Fruit fly (Drosophila melanogaster) whole organism, wandering third instar larva: ENCODE measurements around the gene Prosalpha4T1.

Experiments used
- Abd-B ChIP-seq: fragments of >200 bp; optimal IDR thresholded peaks from 2 replicates; lab custom pipeline; 2017; ENCODE audit warnings: missing biosample characterization, missing genetic modification characterization
- CG32264 ChIP-seq: fragments of 200-800 bp; sonication (Bioruptor generic); optimal IDR thresholded peaks from 2 replicates; lab custom pipeline; 2016; ENCODE audit warnings: missing biosample characterization, missing genetic modification characterization
- CG9705 ChIP-seq: fragments of 200-800 bp; sonication (Bioruptor generic); optimal IDR thresholded peaks from 2 replicates; lab custom pipeline; 2018; ENCODE audit warnings: missing biosample characterization, mild to moderate bottlenecking, missing genetic modification characterization
- CrebA ChIP-seq: fragments of 200-800 bp; sonication (Bioruptor generic); optimal IDR thresholded peaks from 2 replicates; lab custom pipeline; 2016; ENCODE audit warnings: missing biosample characterization, mild to moderate bottlenecking, missing genetic modification characterization, borderline replicate concordance
- Dfd ChIP-seq: fragments of >200 bp; optimal IDR thresholded peaks from 2 replicates; lab custom pipeline; 2017; ENCODE audit warnings: missing biosample characterization, missing genetic modification characterization
- GATAd ChIP-seq: sonication (Bioruptor generic); optimal IDR thresholded peaks from 2 replicates; lab custom pipeline; 2016; ENCODE audit warnings: missing biosample characterization, missing genetic modification characterization
- HLH106 ChIP-seq: fragments of 200-800 bp; optimal IDR thresholded peaks from 3 replicates; lab custom pipeline; 2019; ENCODE audit warnings: missing biosample characterization, mild to moderate bottlenecking, missing genetic modification characterization, moderate library complexity
- Hnf4 ChIP-seq: fragments of 200-800 bp; sonication (Bioruptor generic); optimal IDR thresholded peaks from 2 replicates; lab custom pipeline; 2016; ENCODE audit warnings: missing biosample characterization, mild to moderate bottlenecking, missing genetic modification characterization
- Hr78 ChIP-seq: fragments of >200 bp; optimal IDR thresholded peaks from 2 replicates; lab custom pipeline; 2017; ENCODE audit warnings: missing biosample characterization, missing genetic modification characterization
- Hr83 ChIP-seq: fragments of 200-300 bp; sonication (Bioruptor generic); optimal IDR thresholded peaks from 2 replicates; lab custom pipeline; 2016; ENCODE audit warnings: missing biosample characterization, mild to moderate bottlenecking, missing genetic modification characterization, moderate library complexity; ENCODE audit not compliant: poor library complexity, severe bottlenecking
- Jra ChIP-seq: sonication (Bioruptor generic); optimal IDR thresholded peaks from 2 replicates; lab custom pipeline; 2016; ENCODE audit warnings: missing biosample characterization, missing genetic modification characterization
- Mio ChIP-seq: sonication (Bioruptor generic); optimal IDR thresholded peaks from 2 replicates; lab custom pipeline; 2016; ENCODE audit warnings: missing biosample characterization, missing genetic modification characterization
- Myc ChIP-seq: fragments of >200 bp; optimal IDR thresholded peaks from 2 replicates; lab custom pipeline; 2017
- N ChIP-seq: fragments of >200 bp; optimal IDR thresholded peaks from 2 replicates; lab custom pipeline; 2018; ENCODE audit warnings: missing biosample characterization, missing external identifiers, missing genetic modification characterization
- OdsH ChIP-seq: fragments of 200-800 bp; sonication (Bioruptor generic); optimal IDR thresholded peaks from 2 replicates; lab custom pipeline; 2016; ENCODE audit warnings: missing biosample characterization, mild to moderate bottlenecking, missing genetic modification characterization
- Rel ChIP-seq, 2 experiments: fragments of 200-800 bp; sonication (Bioruptor generic) in 1 of 2; optimal IDR thresholded peaks; 2 replicates in 1 of 2; 3 replicates in 1 of 2; lab custom pipeline; 2016 to 2019; ENCODE audit warnings: mild to moderate bottlenecking in 2 of 2, missing biosample characterization in 2 of 2, missing genetic modification characterization in 2 of 2, moderate library complexity in 1 of 2
- Sp1 ChIP-seq: fragments of 200-800 bp; sonication (Bioruptor generic); optimal IDR thresholded peaks from 3 replicates; lab custom pipeline; 2019; ENCODE audit warnings: missing biosample characterization, mild to moderate bottlenecking, missing genetic modification characterization, moderate library complexity
- br ChIP-seq: fragments of 200-800 bp; sonication (Bioruptor generic); optimal IDR thresholded peaks from 2 replicates; lab custom pipeline; 2016; ENCODE audit warnings: missing biosample characterization, missing genetic modification characterization
- dmrt93B ChIP-seq: fragments of 200-800 bp; sonication (Bioruptor generic); optimal IDR thresholded peaks from 2 replicates; lab custom pipeline; 2018; ENCODE audit warnings: missing biosample characterization, mild to moderate bottlenecking, missing genetic modification characterization
- dsf ChIP-seq: sonication (Bioruptor generic); optimal IDR thresholded peaks from 2 replicates; lab custom pipeline; 2016; ENCODE audit warnings: missing biosample characterization, missing genetic modification characterization, borderline replicate concordance
- ey ChIP-seq: fragments of 200-800 bp; sonication (Bioruptor generic); optimal IDR thresholded peaks from 2 replicates; lab custom pipeline; 2016; ENCODE audit warnings: missing biosample characterization, missing genetic modification characterization
- foxo ChIP-seq, 2 experiments: fragments of 200-800 bp; sonication (Bioruptor generic); optimal IDR thresholded peaks; 2 replicates in 1 of 2; 3 replicates in 1 of 2; lab custom pipeline; 2016 to 2017; ENCODE audit warnings: missing biosample characterization in 2 of 2, missing genetic modification characterization in 2 of 2
- fru ChIP-seq: fragments of 200-800 bp; sonication (Bioruptor generic); optimal IDR thresholded peaks from 3 replicates; lab custom pipeline; 2016; ENCODE audit warnings: missing biosample characterization, mild to moderate bottlenecking, missing genetic modification characterization
- h ChIP-seq: fragments of 200-800 bp; sonication (Bioruptor generic); optimal IDR thresholded peaks from 3 replicates; lab custom pipeline; 2016; ENCODE audit warnings: missing biosample characterization, mild to moderate bottlenecking, missing genetic modification characterization
- jim ChIP-seq: fragments of 175-275, 200-325 bp; sonication (Bioruptor generic); optimal IDR thresholded peaks from 2 replicates; lab custom pipeline; 2016; ENCODE audit warnings: missing biosample characterization, mild to moderate bottlenecking, missing genetic modification characterization
- lola ChIP-seq: fragments of >200 bp; optimal IDR thresholded peaks from 2 replicates; lab custom pipeline; 2017; ENCODE audit warnings: missing biosample characterization, missing genetic modification characterization
- pan ChIP-seq: fragments of >200 bp; optimal IDR thresholded peaks from 2 replicates; lab custom pipeline; 2017
- psq ChIP-seq: fragments of 200-800 bp; sonication (Bioruptor generic); optimal IDR thresholded peaks from 3 replicates; lab custom pipeline; 2017; ENCODE audit warnings: missing biosample characterization, mild to moderate bottlenecking, missing genetic modification characterization, moderate library complexity
- rgr ChIP-seq: fragments of 200-800 bp; sonication (Bioruptor generic); optimal IDR thresholded peaks from 3 replicates; lab custom pipeline; 2016; ENCODE audit warnings: missing biosample characterization, mild to moderate bottlenecking, missing genetic modification characterization
- sv ChIP-seq: fragments of 200-800 bp; sonication (Bioruptor generic); optimal IDR thresholded peaks from 3 replicates; lab custom pipeline; 2016; ENCODE audit warnings: missing biosample characterization, missing genetic modification characterization
- usp ChIP-seq: fragments of >200 bp; optimal IDR thresholded peaks from 2 replicates; lab custom pipeline; 2017; ENCODE audit warnings: missing biosample characterization, missing genetic modification characterization
- woc ChIP-seq: sonication (Bioruptor generic); optimal IDR thresholded peaks from 2 replicates; lab custom pipeline; 2016; ENCODE audit warnings: missing biosample characterization, mild to moderate bottlenecking, missing genetic modification characterization

Gene Prosalpha4T1

dm6 chr3R:20762175-20762795 lies 13.4 kb upstream of the Prosalpha4T1 start, which contains the start of gene CG31195:
Gene CG31195 (minus strand): TSS chr3R:20762369.
- TF ChIP-seq Hnf4 (GFP tag; lab: Kevin White, UChicago) (peak; percentile 16), rgr (GFP tag; lab: Kevin White, UChicago) (peak; percentile 17), fru (no peak), Sp1 (GFP tag; lab: Kevin White, UChicago) (no peak), Abd-B (GFP tag; lab: Kevin White, UChicago) (no peak), ey (GFP tag; lab: Kevin White, UChicago) (no peak), usp (GFP tag; lab: Kevin White, UChicago) (no peak), woc (GFP tag; lab: Kevin White, UChicago) (peak; percentile 52), CrebA (GFP tag; lab: Kevin White, UChicago) (no peak), HLH106 (tag; lab: Kevin White, UChicago) (no peak), psq (no peak), CG9705 (GFP tag; lab: Kevin White, UChicago) (no peak), h (GFP tag; lab: Kevin White, UChicago) (no peak), foxo (GFP tag; optimal IDR thresholded peaks at IDR 0.05; lab: Kevin White, UChicago) (peak in 1 of 2 experiments; percentile 45), Hr83 (peak; percentile 56), GATAd (GFP tag; lab: Kevin White, UChicago) (no peak), CG32264 (no peak), Jra (peak; percentile 12), Rel (GFP tag; optimal IDR thresholded peaks at IDR 0.05; lab: Kevin White, UChicago) (no peak), Rel (tag; optimal IDR thresholded peaks at IDR 0.05; lab: Kevin White, UChicago) (no peak), pan (no peak)

- no peak for TF ChIP-seq GATAd (GFP tag; lab: Kevin White, UChicago)
- TF ChIP-seq psq: no peak
- no peak for TF ChIP-seq rgr (GFP tag; lab: Kevin White, UChicago)
- TF ChIP-seq woc (GFP tag; lab: Kevin White, UChicago): no peak
- no peak for TF ChIP-seq fru
- TF ChIP-seq sv: no peak
- TF ChIP-seq br (GFP tag; lab: Kevin White, UChicago): no peak
- no peak for TF ChIP-seq dsf
- no peak for TF ChIP-seq CrebA (GFP tag; lab: Kevin White, UChicago)
- TF ChIP-seq CG9705 (GFP tag; lab: Kevin White, UChicago): no peak
- no peak for TF ChIP-seq Hr78
- no peak for TF ChIP-seq foxo (GFP tag; optimal IDR thresholded peaks at IDR 0.05; lab: Kevin White, UChicago)
- no peak for TF ChIP-seq ey (GFP tag; lab: Kevin White, UChicago)
- TF ChIP-seq Abd-B (GFP tag; lab: Kevin White, UChicago): no peak
- no peak for TF ChIP-seq pan
- no peak for TF ChIP-seq CG32264
- no peak for TF ChIP-seq dmrt93B (GFP tag; lab: Kevin White, UChicago)
- TF ChIP-seq usp (GFP tag; lab: Kevin White, UChicago): no peak
- no peak for TF ChIP-seq Sp1 (GFP tag; lab: Kevin White, UChicago)
Measured at dm6 chr3R:20756429-20756828, 7.6 kb upstream of the Prosalpha4T1 start, which contains the start of gene Syp. Gene Syp (plus strand): TSS chr3R:20756729.

- peak; percentile 71 for TF ChIP-seq Dfd
- no peak for TF ChIP-seq usp (GFP tag; lab: Kevin White, UChicago)
Measured at dm6 chr3R:20754991-20755390, 6.1 kb upstream of the Prosalpha4T1 start.

- TF ChIP-seq lola (GFP tag; lab: Kevin White, UChicago) (no peak), rgr (GFP tag; lab: Kevin White, UChicago) (no peak), Myc (lab: Kevin White, UChicago) (no peak), Jra (no peak), N (no peak), Dfd (no peak), jim (no peak), OdsH (GFP tag; lab: Kevin White, UChicago) (no peak), dsf (no peak), Mio (GFP tag; lab: Kevin White, UChicago) (no peak)
Measured at dm6 chr3R:20749536-20749935, 662 bp upstream of the Prosalpha4T1 start.

- TF ChIP-seq N (no peak), sv (no peak), OdsH (GFP tag; lab: Kevin White, UChicago) (no peak), CG32264 (no peak), Myc (lab: Kevin White, UChicago) (no peak), Abd-B (GFP tag; lab: Kevin White, UChicago) (no peak)
Measured at dm6 chr3R:20745238-20745637, 3.6 kb downstream of the Prosalpha4T1 start, which contains the start of gene CG31200. Gene CG31200 (minus strand): TSS chr3R:20745338.
